Worm (Caenorhabditis elegans) whole organism, L1 larva: ENCODE results near the gene T04G9.4.

Source experiments
- elt-2 ChIP-seq: sonication (generic microtip); optimal IDR thresholded peaks from 2 replicates; lab custom pipeline; 2016; ENCODE audit warnings: missing genetic modification characterization, mild to moderate bottlenecking, inconsistent platforms, missing compliant biosample characterization, missing genetic modification reagents
- fkh-8 ChIP-seq: sonication (generic microtip); optimal IDR thresholded peaks from 2 replicates; lab custom pipeline; 2016; ENCODE audit warnings: mild to moderate bottlenecking, missing genetic modification characterization, missing compliant biosample characterization
- lin-35 ChIP-seq, 2 experiments: fragments of 150-350 bp; optimal IDR thresholded peaks; 2 replicates each; lab custom pipeline; 2014; ENCODE audit warnings: missing biosample characterization in 2 of 2, missing genetic modification characterization in 2 of 2, missing genetic modification reagents in 2 of 2
- nhr-12 ChIP-seq: sonication (generic microtip); optimal IDR thresholded peaks from 2 replicates; lab custom pipeline; 2017; ENCODE audit warnings: missing biosample characterization, missing genetic modification characterization
- nhr-71 ChIP-seq: sonication (generic microtip); optimal IDR thresholded peaks from 2 replicates; lab custom pipeline; 2016; ENCODE audit warnings: mild to moderate bottlenecking, missing genetic modification characterization, moderate library complexity, missing compliant biosample characterization
- nhr-84 ChIP-seq: sonication (generic microtip); optimal IDR thresholded peaks from 2 replicates; lab custom pipeline; 2017; ENCODE audit warnings: missing biosample characterization, missing genetic modification characterization
- unc-30 ChIP-seq: sonication (generic microtip); optimal IDR thresholded peaks from 2 replicates; lab custom pipeline; 2017; ENCODE audit warnings: missing biosample characterization, missing genetic modification characterization

The T04G9.4 gene

DNA sequence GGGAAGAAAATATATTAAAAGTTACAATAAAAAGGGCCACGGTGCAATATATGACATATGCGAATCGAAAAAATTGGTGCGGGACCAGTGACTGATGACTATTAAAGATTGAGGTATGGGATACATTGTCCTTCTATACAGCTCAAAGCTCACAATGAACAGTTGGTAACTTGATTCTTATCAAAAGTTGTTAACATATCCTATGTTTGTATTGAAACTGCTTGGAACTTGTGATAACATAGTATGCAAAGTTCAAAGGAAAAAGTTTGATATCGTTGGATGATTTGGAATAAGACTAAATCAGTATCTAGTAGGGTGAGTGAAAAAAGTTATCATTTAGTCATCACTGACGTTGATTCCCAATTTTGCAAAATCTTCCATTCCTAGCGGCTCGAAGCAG lies 45.7 kb downstream of the T04G9.4 start (continued):
- TF ChIP-seq unc-30 (tag; lab: Kevin White, UChicago) (no peak), nhr-12 (tag; lab: Kevin White, UChicago) (no peak), fkh-8 (tag; lab: Kevin White, UChicago) (no peak)

DNA sequence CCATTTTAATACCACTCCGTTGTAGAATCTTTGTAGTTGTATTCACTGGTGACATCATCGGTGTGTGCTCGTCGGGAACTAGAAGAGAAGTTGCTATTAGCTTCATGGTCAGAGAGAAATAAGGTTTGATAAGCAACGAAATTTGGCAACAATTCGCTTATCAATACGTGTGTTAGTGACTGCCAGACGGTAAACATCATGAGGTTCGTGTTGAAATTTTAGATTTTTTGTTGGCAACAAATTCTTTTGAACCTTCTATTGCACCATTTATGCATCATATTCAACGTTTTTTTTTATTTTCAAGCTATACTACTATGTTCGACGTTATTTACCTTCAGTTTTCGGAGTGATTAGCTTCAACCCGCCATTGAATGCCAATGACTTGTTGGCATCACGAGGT lies 51.5 kb downstream of the T04G9.4 start:
- peak in 1 of 2 experiments; percentile 30 for TF ChIP-seq lin-35 (GFP tag; optimal IDR thresholded peaks at IDR 0.05; lab: Kevin White, UChicago)
- TF ChIP-seq nhr-84 (tag; lab: Kevin White, UChicago): no peak
- peak; percentile 15 for TF ChIP-seq elt-2 (tag; lab: Kevin White, UChicago)
- TF ChIP-seq nhr-71 (tag; lab: Kevin White, UChicago): no peak
